Worm (Caenorhabditis elegans) whole organism, L3 larva: Measurements from ENCODE around the gene bus-18.

ENCODE experiments used
- ZK546.5 ChIP-seq: sonication (generic microtip); optimal IDR thresholded peaks from 2 replicates; lab custom pipeline; 2017; ENCODE audit warnings: missing biosample characterization, missing genetic modification characterization
- egl-27 ChIP-seq: sonication (generic microtip); optimal IDR thresholded peaks from 4 replicates; lab custom pipeline; 2017; ENCODE audit warnings: missing biosample characterization, missing genetic modification reagents, missing genetic modification characterization
- nhr-77 ChIP-seq: fragments of 150-350 bp; optimal IDR thresholded peaks from 2 replicates; lab custom pipeline; 2014; ENCODE audit warnings: missing biosample characterization, missing genetic modification characterization
- pha-4 ChIP-seq: fragments of 150-350 bp; optimal IDR thresholded peaks from 2 replicates; lab custom pipeline; 2014; ENCODE audit warnings: missing biosample characterization, missing genetic modification reagents, missing genetic modification characterization
- unc-62 ChIP-seq: fragments of 150-350 bp; sonication (generic microtip); optimal IDR thresholded peaks from 4 replicates; lab custom pipeline; 2014; ENCODE audit warnings: missing biosample characterization, missing genetic modification reagents, missing genetic modification characterization

- TF ChIP-seq ZK546.5 (tag; lab: Kevin White, UChicago) (no peak), egl-27 (no peak), unc-62 (no peak), pha-4 (tag; lab: Kevin White, UChicago) (peak; percentile 6), nhr-77 (no peak)
Observed at ce11 chrV:11777846-11778245, 4.3 kb downstream of the bus-18 start.
